Fruit fly (Drosophila melanogaster) whole organism, embryonic: Measurements from ENCODE around the gene Ube4B.

Experiments used
- BEAF-32 ChIP-seq: fragments of 200-800 bp; sonication (Bioruptor generic); optimal IDR thresholded peaks from 3 replicates; lab custom pipeline; 2017; ENCODE audit warnings: missing biosample characterization, missing genetic modification characterization, mild to moderate bottlenecking, moderate library complexity, missing genetic modification reagents
- Bgb ChIP-seq: fragments of 200-800 bp; sonication (Bioruptor generic); IDR thresholded peaks from 2 replicates; pipeline ENCODE4 v1.3.6; 2022; ENCODE audit warnings: missing biosample characterization, missing genetic modification characterization; ENCODE audit not compliant: partially characterized antibody
- CG12659 ChIP-seq: fragments of 200-800 bp; sonication (Bioruptor generic); optimal IDR thresholded peaks from 3 replicates; lab custom pipeline; 2017; ENCODE audit warnings: mild to moderate bottlenecking, missing biosample characterization, missing genetic modification reagents, missing genetic modification characterization
- CG14710 ChIP-seq: fragments of 200-800 bp; sonication (Bioruptor generic); optimal IDR thresholded peaks from 3 replicates; lab custom pipeline; 2019; ENCODE audit warnings: missing biosample characterization, mild to moderate bottlenecking, missing genetic modification characterization, moderate library complexity
- CG15479 ChIP-seq: fragments of 200-800 bp; sonication (Bioruptor generic); optimal IDR thresholded peaks from 3 replicates; lab custom pipeline; 2019; ENCODE audit warnings: missing biosample characterization, mild to moderate bottlenecking, missing genetic modification characterization, moderate library complexity
- CG15514 ChIP-seq: fragments of 200-800 bp; sonication (Bioruptor generic); optimal IDR thresholded peaks from 3 replicates; lab custom pipeline; 2017; ENCODE audit warnings: missing biosample characterization, missing genetic modification characterization, mild to moderate bottlenecking, moderate library complexity, missing genetic modification reagents
- CG1603 ChIP-seq: fragments of 200-800 bp; sonication (Bioruptor generic); optimal IDR thresholded peaks from 2 replicates; lab custom pipeline; 2019; ENCODE audit warnings: missing biosample characterization, mild to moderate bottlenecking, missing genetic modification characterization, moderate library complexity
- CG17829 ChIP-seq: fragments of 200-800 bp; optimal IDR thresholded peaks from 2 replicates; lab custom pipeline; 2019; ENCODE audit warnings: missing biosample characterization, mild to moderate bottlenecking, missing genetic modification characterization, moderate library complexity
- CG18619 ChIP-seq: fragments of 200-800 bp; sonication (Bioruptor generic); optimal IDR thresholded peaks from 3 replicates; lab custom pipeline; 2017; ENCODE audit warnings: missing biosample characterization, mild to moderate bottlenecking, missing genetic modification characterization
- CG2712 ChIP-seq: fragments of 200-800 bp; optimal IDR thresholded peaks from 3 replicates; lab custom pipeline; 2019; ENCODE audit warnings: missing biosample characterization, mild to moderate bottlenecking, missing genetic modification characterization, moderate library complexity
- CG30020 ChIP-seq: fragments of 200-800 bp; optimal IDR thresholded peaks from 2 replicates; lab custom pipeline; 2019; ENCODE audit warnings: missing biosample characterization, mild to moderate bottlenecking, missing genetic modification characterization, moderate library complexity
- CG33213 ChIP-seq: fragments of 200-800 bp; sonication (Bioruptor generic); optimal IDR thresholded peaks from 3 replicates; lab custom pipeline; 2016; ENCODE audit warnings: missing biosample characterization, missing genetic modification characterization
- CG42726 ChIP-seq: fragments of 200-800 bp; sonication (Bioruptor generic); IDR thresholded peaks from 2 replicates; pipeline ENCODE4 v1.3.6; 2022; ENCODE audit warnings: missing biosample characterization, missing genetic modification characterization; ENCODE audit not compliant: partially characterized antibody
- CG9797 ChIP-seq: fragments of 200-800 bp; sonication (Bioruptor generic); optimal IDR thresholded peaks from 3 replicates; lab custom pipeline; 2018; ENCODE audit warnings: missing biosample characterization, mild to moderate bottlenecking, missing genetic modification characterization
- CG9817 ChIP-seq: fragments of 200-800 bp; sonication (Bioruptor generic); optimal IDR thresholded peaks from 2 replicates; lab custom pipeline; 2018; ENCODE audit warnings: missing biosample characterization, mild to moderate bottlenecking, missing genetic modification characterization, moderate library complexity
- Dll ChIP-seq: fragments of 200-800 bp; sonication (Bioruptor generic); IDR thresholded peaks from 4 replicates; pipeline ENCODE4 v1.3.6; 2022; ENCODE audit warnings: missing biosample characterization, missing genetic modification characterization; ENCODE audit not compliant: partially characterized antibody
- Doc3 ChIP-seq: fragments of 200-800 bp; sonication (Bioruptor generic); IDR thresholded peaks from 3 replicates; pipeline ENCODE4 v1.3.6; 2022; ENCODE audit warnings: missing biosample characterization, missing genetic modification characterization; ENCODE audit not compliant: partially characterized antibody
- Dp ChIP-seq: fragments of 200-800 bp; sonication (Bioruptor generic); optimal IDR thresholded peaks from 2 replicates; lab custom pipeline; 2018; ENCODE audit warnings: missing biosample characterization, mild to moderate bottlenecking, missing genetic modification characterization, moderate library complexity
- Ets65A ChIP-seq: fragments of 200-800 bp; sonication (Bioruptor generic); peaks from one replicate; lab custom pipeline; 2016; ENCODE audit warnings: missing biosample characterization, missing genetic modification characterization
- HmgZ ChIP-seq: fragments of 200-800 bp; sonication (Bioruptor generic); optimal IDR thresholded peaks from 2 replicates; lab custom pipeline; 2018; ENCODE audit warnings: missing biosample characterization, mild to moderate bottlenecking, missing genetic modification characterization
- MBD-R2 ChIP-seq: fragments of 200-800 bp; sonication (Bioruptor generic); IDR thresholded peaks from 2 replicates; pipeline ENCODE4 v1.3.6; 2022; ENCODE audit warnings: missing biosample characterization, missing genetic modification characterization
- MESR4 ChIP-seq: fragments of 200-800 bp; sonication (Bioruptor generic); optimal IDR thresholded peaks from 2 replicates; lab custom pipeline; 2018; ENCODE audit warnings: missing biosample characterization, mild to moderate bottlenecking, missing genetic modification characterization, moderate library complexity
- Max ChIP-seq: fragments of 200-800 bp; sonication (Bioruptor generic); optimal IDR thresholded peaks from 2 replicates; lab custom pipeline; 2016; ENCODE audit warnings: missing biosample characterization, mild to moderate bottlenecking, missing genetic modification characterization
- Med ChIP-seq: fragments of 200-800 bp; sonication (Bioruptor generic); peaks from one replicate; lab custom pipeline; 2016; ENCODE audit warnings: missing biosample characterization, missing genetic modification characterization, mild to moderate bottlenecking, inconsistent platforms, moderate library complexity
- Myb ChIP-seq: fragments of 200-800 bp; sonication (Bioruptor generic); optimal IDR thresholded peaks from 2 replicates; lab custom pipeline; 2016; ENCODE audit warnings: missing biosample characterization, missing genetic modification characterization
- NfI ChIP-seq: fragments of 200-800 bp; sonication (Bioruptor generic); optimal IDR thresholded peaks from 3 replicates; lab custom pipeline; 2018; ENCODE audit warnings: missing biosample characterization, mild to moderate bottlenecking, missing genetic modification characterization, moderate library complexity
- Opbp ChIP-seq: fragments of 200-800 bp; sonication (Bioruptor generic); IDR thresholded peaks from 3 replicates; pipeline ENCODE4 v1.3.6; 2022; ENCODE audit warnings: missing biosample characterization, missing genetic modification characterization; ENCODE audit not compliant: partially characterized antibody
- Vsx1 ChIP-seq: fragments of 200-800 bp; sonication (Bioruptor generic); optimal IDR thresholded peaks from 2 replicates; lab custom pipeline; 2017; ENCODE audit warnings: missing biosample characterization, mild to moderate bottlenecking, missing genetic modification characterization, missing genetic modification reagents
- Xbp1 ChIP-seq: fragments of 200-800 bp; sonication (Bioruptor generic); optimal IDR thresholded peaks from 3 replicates; lab custom pipeline; 2016; ENCODE audit warnings: missing biosample characterization, mild to moderate bottlenecking, missing genetic modification characterization
- ac ChIP-seq: fragments of 200-800 bp; sonication (Bioruptor generic); optimal IDR thresholded peaks from 3 replicates; lab custom pipeline; 2017; ENCODE audit warnings: missing biosample characterization, mild to moderate bottlenecking, missing genetic modification characterization
- amos ChIP-seq: fragments of 200-800 bp; sonication (Bioruptor generic); IDR thresholded peaks from 2 replicates; pipeline ENCODE4 v1.3.6; 2022; ENCODE audit warnings: missing biosample characterization, missing genetic modification characterization; ENCODE audit not compliant: partially characterized antibody
- ato ChIP-seq: fragments of 200-800 bp; sonication (Bioruptor generic); IDR thresholded peaks from 2 replicates; pipeline ENCODE4 v1.3.6; 2022; ENCODE audit warnings: missing biosample characterization, missing genetic modification characterization; ENCODE audit not compliant: partially characterized antibody
- bbx ChIP-seq: fragments of 200-800 bp; sonication (Bioruptor generic); IDR thresholded peaks from 2 replicates; pipeline ENCODE4 v1.3.6; 2022; ENCODE audit warnings: missing biosample characterization, missing genetic modification characterization; ENCODE audit not compliant: partially characterized antibody
- cad ChIP-seq: fragments of >200 bp; optimal IDR thresholded peaks from 2 replicates; lab custom pipeline; 2017; ENCODE audit warnings: missing biosample characterization, missing genetic modification characterization
- ems ChIP-seq: fragments of 200-800 bp; sonication (Bioruptor generic); optimal IDR thresholded peaks from 3 replicates; lab custom pipeline; 2016; ENCODE audit warnings: missing biosample characterization, missing genetic modification characterization
- eve ChIP-seq, 2 experiments: fragments of >200 bp; optimal IDR thresholded peaks; 2 replicates each; lab custom pipeline; 2017; ENCODE audit warnings: missing biosample characterization in 2 of 2, missing genetic modification characterization in 2 of 2
- gro ChIP-seq: fragments of 200-800 bp; sonication (Bioruptor generic); optimal IDR thresholded peaks from 2 replicates; lab custom pipeline; 2016; ENCODE audit warnings: missing biosample characterization, missing genetic modification characterization
- hbn ChIP-seq: fragments of 200-800 bp; sonication (Bioruptor generic); IDR thresholded peaks from 2 replicates; pipeline ENCODE4 v1.3.6; 2022; ENCODE audit warnings: missing biosample characterization, missing genetic modification characterization; ENCODE audit not compliant: partially characterized antibody
- knrl ChIP-seq: fragments of 200-800 bp; sonication (Bioruptor generic); IDR thresholded peaks from 3 replicates; pipeline ENCODE4 v1.3.6; 2022; ENCODE audit warnings: missing biosample characterization, missing genetic modification characterization; ENCODE audit not compliant: partially characterized antibody
- nerfin-2 ChIP-seq: fragments of 200-800 bp; sonication (Bioruptor generic); IDR thresholded peaks from 2 replicates; pipeline ENCODE4 v1.3.6; 2022; ENCODE audit warnings: missing biosample characterization, missing genetic modification characterization; ENCODE audit not compliant: partially characterized antibody
- nmo ChIP-seq: fragments of 200-800 bp; sonication (Bioruptor generic); optimal IDR thresholded peaks from 2 replicates; lab custom pipeline; 2018; ENCODE audit warnings: missing biosample characterization, mild to moderate bottlenecking, missing genetic modification characterization, moderate library complexity
- sens ChIP-seq: fragments of 200-800 bp; sonication (Bioruptor generic); peaks from one replicate; lab custom pipeline; 2016; ENCODE audit warnings: missing biosample characterization, missing genetic modification characterization
- sna ChIP-seq: fragments of 200-800 bp; sonication (Bioruptor generic); IDR thresholded peaks from 2 replicates; pipeline ENCODE4 v1.3.6; 2022; ENCODE audit warnings: missing biosample characterization, missing genetic modification characterization; ENCODE audit not compliant: partially characterized antibody
- stwl ChIP-seq: fragments of 200-800 bp; sonication (Bioruptor generic); optimal IDR thresholded peaks from 3 replicates; lab custom pipeline; 2018; ENCODE audit warnings: missing biosample characterization, mild to moderate bottlenecking, missing genetic modification characterization, moderate library complexity
- trem ChIP-seq: fragments of 200-800 bp; optimal IDR thresholded peaks from 3 replicates; lab custom pipeline; 2019; ENCODE audit warnings: missing biosample characterization, mild to moderate bottlenecking, missing genetic modification characterization, moderate library complexity
- unc-4 ChIP-seq: fragments of 200-800 bp; sonication (Bioruptor generic); IDR thresholded peaks from 2 replicates; pipeline ENCODE4 v1.3.6; 2022; ENCODE audit warnings: missing biosample characterization, missing genetic modification characterization; ENCODE audit not compliant: partially characterized antibody
- zen ChIP-seq: fragments of 200-800 bp; sonication (Bioruptor generic); optimal IDR thresholded peaks from 3 replicates; lab custom pipeline; 2018; ENCODE audit warnings: missing biosample characterization, mild to moderate bottlenecking, missing genetic modification characterization, moderate library complexity

Ube4B gene

dm6 chr2L:13000393-13001001 lies 18.7 kb downstream of the Ube4B start, which contains the start of gene Yip1d1 (continued):
- TF ChIP-seq cad (GFP tag; lab: Kevin White, UChicago) (no peak), CG42726 (GFP tag; lab: Robert Waterston, UW) (peak; percentile 73; the same call in 1 of the 2 replicates), CG15514 (GFP tag; lab: Kevin White, UChicago) (peak; percentile 6), NfI (GFP tag; lab: Kevin White, UChicago) (no peak), zen (no peak), ems (GFP tag; lab: Kevin White, UChicago) (no peak), Opbp (GFP tag; lab: Robert Waterston, UW) (peak; percentile 95), Max (peak; percentile 28), bbx (GFP tag; lab: Robert Waterston, UW) (peak; percentile 96), CG12659 (GFP tag; lab: Kevin White, UChicago) (peak; percentile 56), Med (GFP tag; lab: Kevin White, UChicago) (peak; percentile 58), eve (GFP tag; optimal IDR thresholded peaks at IDR 0.05; lab: Kevin White, UChicago) (no peak), CG1603 (tag; lab: Kevin White, UChicago) (no peak), unc-4 (GFP tag; lab: Robert Waterston, UW) (peak; percentile 97), Ets65A (GFP tag; lab: Kevin White, UChicago) (peak; percentile 59), knrl (GFP tag; lab: Robert Waterston, UW) (peak; percentile 88), MBD-R2 (GFP tag; lab: Robert Waterston, UW) (peak; percentile 81), nmo (peak; percentile 5), CG15479 (peak; percentile 33), CG9817 (tag; lab: Kevin White, UChicago) (no peak), CG18619 (no peak), Bgb (GFP tag; lab: Robert Waterston, UW) (peak; percentile 97), Dll (GFP tag; lab: Robert Waterston, UW) (peak; percentile 96), Xbp1 (peak; percentile 11), trem (peak; percentile 31), CG14710 (tag; lab: Kevin White, UChicago) (peak; percentile 32), Vsx1 (GFP tag; lab: Kevin White, UChicago) (no peak), CG33213 (GFP tag; lab: Kevin White, UChicago) (peak; percentile 1), nerfin-2 (GFP tag; lab: Robert Waterston, UW) (peak; percentile 95), hbn (GFP tag; lab: Robert Waterston, UW) (peak; percentile 96), HmgZ (peak; percentile 43), sna (GFP tag; lab: Robert Waterston, UW) (peak; percentile 97), Doc3 (GFP tag; lab: Robert Waterston, UW) (peak; percentile 94), gro (GFP tag; lab: Kevin White, UChicago) (peak; percentile 43), CG9797 (GFP tag; lab: Kevin White, UChicago) (peak; percentile 2), CG30020 (tag; lab: Kevin White, UChicago) (peak; percentile 6), MESR4 (GFP tag; lab: Kevin White, UChicago) (peak; percentile 43), Myb (GFP tag; lab: Kevin White, UChicago) (peak; percentile 51), stwl (peak; percentile 74), CG17829 (tag; lab: Kevin White, UChicago) (peak; percentile 7), Dp (GFP tag; lab: Kevin White, UChicago) (peak; percentile 89), amos (GFP tag; lab: Robert Waterston, UW) (peak; percentile 94), CG2712 (tag; lab: Kevin White, UChicago) (peak; percentile 6), ac (GFP tag; lab: Kevin White, UChicago) (no peak), BEAF-32 (GFP tag; lab: Kevin White, UChicago) (peak; percentile 86), ato (GFP tag; lab: Robert Waterston, UW) (peak; percentile 93), sens (GFP tag; lab: Kevin White, UChicago) (peak; percentile 85)
